Worm (Caenorhabditis elegans) whole organism, late embryonic: ENCODE data around the gene T25B9.5.

ENCODE experiments used
- ama-1 ChIP-seq: fragments of 150-350 bp; optimal IDR thresholded peaks from 2 replicates; lab custom pipeline; 2014
- ceh-30 ChIP-seq: fragments of 150-350 bp; optimal IDR thresholded peaks from 2 replicates; lab custom pipeline; 2014; ENCODE audit warnings: missing biosample characterization, missing genetic modification characterization
- fkh-10 ChIP-seq: fragments of 150-350 bp; optimal IDR thresholded peaks from 2 replicates; lab custom pipeline; 2014; ENCODE audit warnings: missing biosample characterization, missing genetic modification reagents, missing genetic modification characterization
- hlh-8 ChIP-seq: sonication (generic microtip); optimal IDR thresholded peaks from 2 replicates; lab custom pipeline; 2016; ENCODE audit warnings: missing genotype, missing genetic modification characterization, missing compliant biosample characterization
- mec-3 ChIP-seq: sonication (generic microtip); optimal IDR thresholded peaks from 2 replicates; lab custom pipeline; 2016; ENCODE audit warnings: borderline replicate concordance, missing genetic modification characterization, missing compliant biosample characterization
- nhr-11 ChIP-seq: fragments of 150-350 bp; optimal IDR thresholded peaks from 2 replicates; lab custom pipeline; 2014; ENCODE audit warnings: missing biosample characterization, missing genetic modification characterization
- pag-3 ChIP-seq: sonication (generic microtip); optimal IDR thresholded peaks from 2 replicates; lab custom pipeline; 2016; ENCODE audit warnings: missing compliant biosample characterization, missing genetic modification characterization, borderline replicate concordance
- pqm-1 ChIP-seq: sonication (generic microtip); optimal IDR thresholded peaks from 2 replicates; lab custom pipeline; 2016; ENCODE audit warnings: missing genetic modification characterization, missing compliant biosample characterization
- sox-4 ChIP-seq: sonication (generic microtip); optimal IDR thresholded peaks from 2 replicates; lab custom pipeline; 2017; ENCODE audit warnings: mild to moderate bottlenecking, missing genetic modification characterization, inconsistent platforms, missing compliant biosample characterization
- syd-9 ChIP-seq: sonication (generic microtip); optimal IDR thresholded peaks from 2 replicates; lab custom pipeline; 2016; ENCODE audit warnings: mild to moderate bottlenecking, missing genetic modification characterization, moderate library complexity, missing compliant biosample characterization
- unc-55 ChIP-seq: sonication (generic microtip); optimal IDR thresholded peaks from 2 replicates; lab custom pipeline; 2017; ENCODE audit warnings: missing biosample characterization, missing genetic modification reagents, missing genetic modification characterization
- unc-86 ChIP-seq: sonication (generic microtip); optimal IDR thresholded peaks from 2 replicates; lab custom pipeline; 2016; ENCODE audit warnings: missing genetic modification characterization, missing compliant biosample characterization

- no peak for TF ChIP-seq fkh-10 (GFP tag; lab: Kevin White, UChicago)
- TF ChIP-seq sox-4 (tag; lab: Kevin White, UChicago): no peak
- TF ChIP-seq hlh-8 (tag; lab: Kevin White, UChicago): no peak
- no peak for TF ChIP-seq mec-3 (tag; lab: Kevin White, UChicago)
- no peak for TF ChIP-seq ceh-30
- TF ChIP-seq syd-9 (tag; lab: Kevin White, UChicago): no peak
- no peak for TF ChIP-seq pqm-1
- no peak for TF ChIP-seq ama-1 (lab: Kevin White, UChicago)
- no peak for TF ChIP-seq unc-86 (tag; lab: Kevin White, UChicago)
- TF ChIP-seq nhr-11 (tag; lab: Kevin White, UChicago): no peak
- TF ChIP-seq pag-3: no peak
- TF ChIP-seq unc-55 (GFP tag; lab: Kevin White, UChicago): no peak
Measured at ce11 chrIV:10745332-10745731, 9.3 kb downstream of the T25B9.5 start.
